Fruit fly (Drosophila melanogaster): ENCODE measurements around the gene Pdp1.

DNA sequence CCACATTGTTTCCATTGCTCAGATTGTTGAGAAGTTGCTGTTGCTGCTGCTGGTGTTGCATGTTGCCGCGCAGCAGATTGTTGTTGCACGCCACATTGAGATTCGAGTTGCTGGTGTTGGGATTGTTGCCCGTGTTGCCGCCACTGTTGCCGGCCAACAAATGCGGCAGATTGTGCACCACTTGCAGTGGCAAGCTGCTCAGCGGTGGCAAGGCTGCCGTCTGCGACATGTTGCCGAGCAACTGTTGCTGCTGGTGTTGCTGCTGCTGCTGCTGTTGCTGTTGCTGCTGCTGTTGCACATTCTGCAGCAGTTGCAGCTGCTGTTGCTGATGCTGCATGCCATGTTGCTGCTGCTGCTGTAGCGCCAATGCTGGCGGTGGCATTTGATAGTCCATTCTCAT is 41.0 kb downstream of the Pdp1 start:
- TF ChIP-seq CG8478 (optimal IDR thresholded peaks at IDR 0.05) (no peak), CTCF (optimal IDR thresholded peaks at IDR 0.05) (no peak)
